Fruit fly (Drosophila melanogaster) whole organism, pupa: ENCODE measurements around the gene CG42727.

ENCODE experiments used
- CG13204 ChIP-seq: fragments of 200-800 bp; sonication (Bioruptor generic); optimal IDR thresholded peaks from 2 replicates; lab custom pipeline; 2018; ENCODE audit warnings: missing biosample characterization, mild to moderate bottlenecking, missing genetic modification characterization, moderate library complexity
- CG14655 ChIP-seq: fragments of 200-800 bp; sonication (Bioruptor generic); optimal IDR thresholded peaks from 3 replicates; lab custom pipeline; 2017; ENCODE audit warnings: mild to moderate bottlenecking, missing biosample characterization, missing genetic modification reagents, missing genetic modification characterization
- CG32121 ChIP-seq: fragments of 200-800 bp; sonication (Bioruptor generic); IDR thresholded peaks from 2 replicates; pipeline ENCODE4 v1.3.6; 2022; ENCODE audit warnings: missing biosample characterization, missing genetic modification characterization
- CG34367 ChIP-seq: fragments of 200-800 bp; sonication (Bioruptor generic); optimal IDR thresholded peaks from 2 replicates; lab custom pipeline; 2018; ENCODE audit warnings: missing biosample characterization, mild to moderate bottlenecking, missing genetic modification characterization
- CG8301 ChIP-seq: fragments of 200-800 bp; sonication (Bioruptor generic); optimal IDR thresholded peaks from 2 replicates; lab custom pipeline; 2018; ENCODE audit warnings: missing biosample characterization, mild to moderate bottlenecking, missing genetic modification characterization
- EcR ChIP-seq: fragments of 200-800 bp; sonication (Bioruptor generic); optimal IDR thresholded peaks from 3 replicates; lab custom pipeline; 2019; ENCODE audit warnings: missing biosample characterization, missing genetic modification characterization, mild to moderate bottlenecking, moderate library complexity, missing genetic modification reagents
- fd96Ca ChIP-seq: fragments of 200-800 bp; sonication (Bioruptor generic); IDR thresholded peaks from 3 replicates; pipeline ENCODE4 v1.3.6; 2022; ENCODE audit warnings: missing biosample characterization, missing genetic modification characterization
- gl ChIP-seq: fragments of 200-800 bp; sonication (Bioruptor generic); optimal IDR thresholded peaks from 2 replicates; lab custom pipeline; 2018; ENCODE audit warnings: missing biosample characterization, mild to moderate bottlenecking, missing genetic modification characterization

DNA sequence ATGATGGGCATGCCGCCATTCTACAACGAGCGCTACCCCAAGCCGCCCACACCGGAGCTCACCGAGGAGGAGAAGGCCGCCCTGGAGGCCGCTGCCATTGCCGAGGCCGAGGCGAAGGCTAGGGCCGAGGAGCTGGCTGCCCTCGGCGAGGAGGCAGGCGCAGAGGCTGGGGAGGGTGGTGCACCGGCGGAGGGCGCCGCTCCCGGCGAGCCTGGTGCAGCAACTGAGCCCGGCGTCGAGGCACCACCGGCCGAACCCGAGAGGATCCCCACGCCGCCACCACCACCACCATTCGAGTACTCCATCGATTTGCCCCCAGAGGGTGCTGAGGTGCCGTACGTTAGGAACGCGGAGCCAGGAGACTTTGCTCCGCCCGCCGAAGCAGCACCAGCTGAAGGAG, 42.6 kb upstream of the CG42727 start:
- no peak for TF ChIP-seq CG32121 (GFP tag; lab: Robert Waterston, UW)
- TF ChIP-seq EcR (GFP tag; lab: Kevin White, UChicago) = no peak
- TF ChIP-seq CG14655 (GFP tag; lab: Kevin White, UChicago) = no peak
- TF ChIP-seq gl (tag; lab: Kevin White, UChicago) = no peak
- no peak for TF ChIP-seq CG13204
- no peak for TF ChIP-seq CG8301 (tag; lab: Kevin White, UChicago)
- TF ChIP-seq CG34367 (tag; lab: Kevin White, UChicago) = no peak
- no peak for TF ChIP-seq fd96Ca (GFP tag; lab: Robert Waterston, UW)
